Worm (Caenorhabditis elegans) whole organism, L4/young adult: ENCODE results near the gene unc-46.

Experiments used
- W03F9.2 ChIP-seq: fragments of 150-350 bp; optimal IDR thresholded peaks from 2 replicates; lab custom pipeline; 2014; ENCODE audit warnings: missing biosample characterization, missing genetic modification characterization
- dao-5 ChIP-seq: sonication (generic microtip); optimal IDR thresholded peaks from 2 replicates; lab custom pipeline; 2016; ENCODE audit warnings: missing genotype, missing genetic modification characterization, moderate library complexity, missing compliant biosample characterization
- him-1 ChIP-seq: sonication (generic microtip); optimal IDR thresholded peaks from 2 replicates; lab custom pipeline; 2016; ENCODE audit warnings: missing genotype, missing genetic modification reagents, missing genetic modification characterization, missing compliant biosample characterization

DNA sequence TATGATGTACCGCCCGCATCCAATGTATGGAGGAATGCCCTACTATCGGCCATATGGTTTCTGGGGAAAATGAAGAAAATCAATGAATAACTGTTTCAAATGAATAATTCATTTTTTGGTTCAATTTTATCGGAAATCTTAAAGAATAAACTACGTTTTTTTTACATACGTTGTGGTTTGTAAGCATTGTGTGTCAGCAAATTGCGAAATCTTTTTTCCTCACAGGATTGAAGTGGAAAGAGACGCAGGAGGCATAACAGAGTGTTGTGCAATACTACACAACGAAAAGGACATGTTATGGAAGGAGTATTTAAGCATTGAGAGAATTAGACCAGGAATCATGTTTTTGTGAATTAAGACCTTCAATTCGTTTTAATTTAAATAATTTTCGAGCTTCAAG lies 32.6 kb upstream of the unc-46 start:
- peak; percentile 29 for TF ChIP-seq W03F9.2 (tag; lab: Kevin White, UChicago)
- TF ChIP-seq him-1 (tag; lab: Kevin White, UChicago) = no peak
- no peak for TF ChIP-seq dao-5
